Fruit fly (Drosophila melanogaster): ENCODE data around the gene CG1571.

CG1571 gene

DNA sequence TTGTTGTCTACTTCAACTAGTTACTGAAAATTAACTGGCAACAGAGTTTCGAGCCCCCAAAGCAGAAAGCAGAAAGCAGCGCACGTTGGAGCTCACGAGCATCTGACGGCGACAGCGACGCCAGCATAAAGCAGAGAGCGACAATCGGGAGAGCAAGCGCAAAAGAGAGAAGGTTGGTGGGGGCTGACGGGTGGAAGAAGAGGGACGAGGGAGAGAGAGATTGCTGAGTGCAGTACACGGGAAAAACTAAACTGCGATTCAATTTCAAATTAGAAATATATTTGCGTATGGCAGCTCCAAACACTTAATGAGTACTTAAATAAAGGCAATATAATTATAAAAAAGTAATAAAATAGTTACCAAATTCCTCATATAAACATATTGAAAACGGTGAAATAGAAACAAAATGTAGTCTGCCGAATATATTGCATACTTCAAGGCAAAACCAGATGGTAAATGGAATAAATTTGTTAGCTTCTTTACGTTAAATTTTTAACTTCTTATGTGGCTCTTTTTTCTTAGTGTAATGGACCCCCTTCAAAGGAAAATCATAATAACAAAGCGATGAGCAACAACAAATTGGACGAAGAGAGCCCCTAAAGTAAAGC lies 16.5 kb downstream of the CG1571 start (continued):
- peak; percentile 92 for TF ChIP-seq Abd-B (GFP tag; optimal IDR thresholded peaks at IDR 0.05)
- TF ChIP-seq TFAM (GFP tag; optimal IDR thresholded peaks at IDR 0.05): peak; percentile 70
- peak; percentile 83 for TF ChIP-seq D19A (tag; optimal IDR thresholded peaks at IDR 0.05)
- peak; percentile 86 for TF ChIP-seq CG12155 (GFP tag; optimal IDR thresholded peaks at IDR 0.05)
- peak; percentile 86 for TF ChIP-seq CG13123 (GFP tag; optimal IDR thresholded peaks at IDR 0.05)
- TF ChIP-seq Xbp1 (GFP tag; optimal IDR thresholded peaks at IDR 0.05): peak; percentile 94
- peak; percentile 95 for TF ChIP-seq Sox102F (GFP tag; optimal IDR thresholded peaks at IDR 0.05)
- peak; percentile 89 for TF ChIP-seq CG2875 (GFP tag; optimal IDR thresholded peaks at IDR 0.05)
- peak; percentile 94 for TF ChIP-seq abd-A (tag; optimal IDR thresholded peaks at IDR 0.05)
- peak; percentile 96 for TF ChIP-seq CG11504 (tag; optimal IDR thresholded peaks at IDR 0.05)
- TF ChIP-seq fru (optimal IDR thresholded peaks at IDR 0.05): no peak
- no peak for TF ChIP-seq CG7745 (tag; optimal IDR thresholded peaks at IDR 0.05)
- TF ChIP-seq gem (tag; optimal IDR thresholded peaks at IDR 0.05): peak; percentile 98
- peak; percentile 84 for TF ChIP-seq CG3065 (GFP tag; optimal IDR thresholded peaks at IDR 0.05)
- peak; percentile 34 for TF ChIP-seq yki (optimal IDR thresholded peaks at IDR 0.05)
- TF ChIP-seq Antp (GFP tag; optimal IDR thresholded peaks at IDR 0.05): peak; percentile 70
- peak; percentile 88 for TF ChIP-seq CG11456 (GFP tag; IDR thresholded peaks at IDR 0.05)
- peak; percentile 92 for TF ChIP-seq CG34422 (GFP tag; IDR thresholded peaks at IDR 0.05)
- TF ChIP-seq Ada2b (GFP tag; IDR thresholded peaks at IDR 0.05): peak; percentile 86
- TF ChIP-seq CG10654 (GFP tag; optimal IDR thresholded peaks at IDR 0.05): peak; percentile 92
- peak; percentile 48; the same call in 1 of the 3 replicates for TF ChIP-seq z (GFP tag; IDR thresholded peaks at IDR 0.05)
- TF ChIP-seq Gsc (GFP tag; IDR thresholded peaks at IDR 0.05): peak; percentile 80
- TF ChIP-seq Nf-YB (GFP tag; optimal IDR thresholded peaks at IDR 0.05): peak; percentile 84
- peak; percentile 95 for TF ChIP-seq phol (tag; optimal IDR thresholded peaks at IDR 0.05)
- TF ChIP-seq HLHmδ (GFP tag; optimal IDR thresholded peaks at IDR 0.05): no peak
- TF ChIP-seq prd (optimal IDR thresholded peaks at IDR 0.05): no peak
- TF ChIP-seq prd (GFP tag; IDR thresholded peaks at IDR 0.05): peak; percentile 94
- peak; percentile 94 for TF ChIP-seq org-1 (GFP tag; optimal IDR thresholded peaks at IDR 0.05)
- peak; percentile 90 for TF ChIP-seq CG5180 (GFP tag; optimal IDR thresholded peaks at IDR 0.05)
- TF ChIP-seq bbx (GFP tag; IDR thresholded peaks at IDR 0.05; ENCODE audit: partially characterized antibody): no peak
- TF ChIP-seq CG12219 (GFP tag; optimal IDR thresholded peaks at IDR 0.05): peak; percentile 89
- peak; percentile 86 for TF ChIP-seq Mrtf (GFP tag; IDR thresholded peaks at IDR 0.05)
- peak; percentile 80 for TF ChIP-seq pho (GFP tag; optimal IDR thresholded peaks at IDR 0.05)
- TF ChIP-seq Oli (tag; optimal IDR thresholded peaks at IDR 0.05): peak; percentile 96
- peak; percentile 98 for TF ChIP-seq row (GFP tag; IDR thresholded peaks at IDR 0.05)
- TF ChIP-seq sc (optimal IDR thresholded peaks at IDR 0.05): no peak
- peak; percentile 91 for TF ChIP-seq sc (GFP tag; optimal IDR thresholded peaks at IDR 0.05)
- peak; percentile 80 to 97 for TF ChIP-seq Hr51 (GFP tag; optimal IDR thresholded peaks at IDR 0.05)
- peak; percentile 93 for TF ChIP-seq zf30C (GFP tag; optimal IDR thresholded peaks at IDR 0.05)
- TF ChIP-seq CG12769 (tag; optimal IDR thresholded peaks at IDR 0.05): peak; percentile 81
- TF ChIP-seq seq (GFP tag; IDR thresholded peaks at IDR 0.05): peak; percentile 93
- no peak for TF ChIP-seq h (optimal IDR thresholded peaks at IDR 0.05)
- TF ChIP-seq E2f1 (GFP tag; IDR thresholded peaks at IDR 0.05): peak; percentile 93
- TF ChIP-seq CG2120 (GFP tag; optimal IDR thresholded peaks at IDR 0.05): peak; percentile 95
- peak; percentile 43 for TF ChIP-seq CG11398 (GFP tag; optimal IDR thresholded peaks at IDR 0.05)
- TF ChIP-seq p53 (GFP tag; optimal IDR thresholded peaks at IDR 0.05): no peak
- peak; percentile 71 for TF ChIP-seq CG13624 (GFP tag; optimal IDR thresholded peaks at IDR 0.05)
- TF ChIP-seq tgo (GFP tag; IDR thresholded peaks at IDR 0.05): peak; percentile 95
- TF ChIP-seq shn (GFP tag; optimal IDR thresholded peaks at IDR 0.05): peak; percentile 54
- no peak for TF ChIP-seq vnd (GFP tag; IDR thresholded peaks at IDR 0.05; ENCODE audit: partially characterized antibody)
- TF ChIP-seq oc (tag; optimal IDR thresholded peaks at IDR 0.05): peak; percentile 92
- peak; percentile 93 for TF ChIP-seq ind (GFP tag; optimal IDR thresholded peaks at IDR 0.05)
